Worm (Caenorhabditis elegans) whole organism, late embryonic: Measurements from ENCODE around the gene T25E12.14.

Source experiments
- C08G9.2 ChIP-seq: sonication (generic microtip); optimal IDR thresholded peaks from 2 replicates; lab custom pipeline; 2016; ENCODE audit warnings: mild to moderate bottlenecking, missing genetic modification characterization, moderate library complexity, missing compliant biosample characterization
- K02D7.2 ChIP-seq: sonication (generic microtip); optimal IDR thresholded peaks from 2 replicates; lab custom pipeline; 2017; ENCODE audit warnings: mild to moderate bottlenecking, missing genetic modification characterization, missing compliant biosample characterization
- K09A11.1 ChIP-seq: sonication (generic microtip); optimal IDR thresholded peaks from 2 replicates; lab custom pipeline; 2017; ENCODE audit warnings: antibody characterized with exemption, mild to moderate bottlenecking, missing genetic modification characterization, missing compliant biosample characterization; ENCODE audit not compliant: insufficient read depth
- T23F11.4 ChIP-seq: fragments of 200-800 bp; sonication (Bioruptor generic); optimal IDR thresholded peaks from 2 replicates; lab custom pipeline; 2018; ENCODE audit warnings: mild to moderate bottlenecking, missing genetic modification characterization, missing compliant biosample characterization
- ama-1 ChIP-seq: fragments of 150-350 bp; optimal IDR thresholded peaks from 2 replicates; lab custom pipeline; 2014
- ceh-18 ChIP-seq: sonication (generic microtip); optimal IDR thresholded peaks from 2 replicates; lab custom pipeline; 2016; ENCODE audit warnings: missing genetic modification characterization, missing compliant biosample characterization
- ceh-2 ChIP-seq: sonication (generic microtip); optimal IDR thresholded peaks from 2 replicates; lab custom pipeline; 2016; ENCODE audit warnings: missing genotype, missing genetic modification characterization, missing compliant biosample characterization
- ceh-22 ChIP-seq: sonication (generic microtip); optimal IDR thresholded peaks from 2 replicates; lab custom pipeline; 2017; ENCODE audit warnings: missing biosample characterization, missing genetic modification characterization
- ceh-31 ChIP-seq: sonication (generic microtip); optimal IDR thresholded peaks from 2 replicates; lab custom pipeline; 2016; ENCODE audit warnings: missing genetic modification characterization, missing compliant biosample characterization
- ceh-34 ChIP-seq: sonication (generic microtip); optimal IDR thresholded peaks from 2 replicates; lab custom pipeline; 2016; ENCODE audit warnings: mild to moderate bottlenecking, missing genetic modification characterization, missing compliant biosample characterization
- ceh-6 ChIP-seq: fragments of 200-800 bp; sonication (Bioruptor generic); optimal IDR thresholded peaks from 2 replicates; lab custom pipeline; 2018; ENCODE audit warnings: mild to moderate bottlenecking, missing genetic modification characterization, missing compliant biosample characterization
- ceh-9 ChIP-seq: sonication (generic microtip); optimal IDR thresholded peaks from 2 replicates; lab custom pipeline; 2016; ENCODE audit warnings: mild to moderate bottlenecking, missing genetic modification characterization, inconsistent platforms, missing compliant biosample characterization
- dmd-4 ChIP-seq: sonication (generic microtip); optimal IDR thresholded peaks from 2 replicates; lab custom pipeline; 2016; ENCODE audit warnings: borderline replicate concordance, missing genetic modification characterization, missing compliant biosample characterization
- elt-2 ChIP-seq: sonication (generic microtip); optimal IDR thresholded peaks from 2 replicates; lab custom pipeline; 2016; ENCODE audit warnings: missing genetic modification reagents, missing genetic modification characterization, missing compliant biosample characterization
- elt-4 ChIP-seq: sonication (generic microtip); optimal IDR thresholded peaks from 2 replicates; lab custom pipeline; 2016; ENCODE audit warnings: missing genetic modification characterization, missing compliant biosample characterization
- ets-4 ChIP-seq: sonication (generic microtip); optimal IDR thresholded peaks from 2 replicates; lab custom pipeline; 2016; ENCODE audit warnings: missing genetic modification characterization, missing compliant biosample characterization
- eyg-1 ChIP-seq: sonication (generic microtip); optimal IDR thresholded peaks from 2 replicates; lab custom pipeline; 2016; ENCODE audit warnings: missing genotype, missing genetic modification characterization, missing compliant biosample characterization
- fkh-6 ChIP-seq: sonication (generic microtip); optimal IDR thresholded peaks from 2 replicates; lab custom pipeline; 2016; ENCODE audit warnings: missing genetic modification characterization, missing compliant biosample characterization
- gmeb-2 ChIP-seq: sonication (generic microtip); optimal IDR thresholded peaks from 2 replicates; lab custom pipeline; 2016; ENCODE audit warnings: missing genetic modification characterization, inconsistent platforms, missing compliant biosample characterization
- hlh-8 ChIP-seq: sonication (generic microtip); optimal IDR thresholded peaks from 2 replicates; lab custom pipeline; 2016; ENCODE audit warnings: missing genotype, missing genetic modification characterization, missing compliant biosample characterization
- odd-2 ChIP-seq: sonication (generic microtip); optimal IDR thresholded peaks from 2 replicates; lab custom pipeline; 2017; ENCODE audit warnings: antibody characterized with exemption, mild to moderate bottlenecking, missing genetic modification characterization, missing compliant biosample characterization
- pag-3 ChIP-seq: sonication (generic microtip); optimal IDR thresholded peaks from 2 replicates; lab custom pipeline; 2016; ENCODE audit warnings: missing compliant biosample characterization, missing genetic modification characterization, borderline replicate concordance
- pat-9 ChIP-seq: fragments of 200-800 bp; sonication (Bioruptor generic); optimal IDR thresholded peaks from 2 replicates; lab custom pipeline; 2018; ENCODE audit warnings: mild to moderate bottlenecking, missing genetic modification characterization, moderate library complexity, missing compliant biosample characterization
- pha-4 ChIP-seq: fragments of 150-350 bp; optimal IDR thresholded peaks from 2 replicates; lab custom pipeline; 2018; ENCODE audit warnings: missing biosample characterization, missing genetic modification reagents, missing genetic modification characterization
- pqm-1 ChIP-seq: sonication (generic microtip); optimal IDR thresholded peaks from 2 replicates; lab custom pipeline; 2016; ENCODE audit warnings: missing genetic modification characterization, missing compliant biosample characterization
- sdc-2 ChIP-seq: sonication (generic microtip); optimal IDR thresholded peaks from 2 replicates; lab custom pipeline; 2016; ENCODE audit warnings: missing genotype, missing genetic modification characterization, missing compliant biosample characterization
- sox-4 ChIP-seq: sonication (generic microtip); optimal IDR thresholded peaks from 2 replicates; lab custom pipeline; 2017; ENCODE audit warnings: mild to moderate bottlenecking, missing genetic modification characterization, inconsistent platforms, missing compliant biosample characterization
- syd-9 ChIP-seq: sonication (generic microtip); optimal IDR thresholded peaks from 2 replicates; lab custom pipeline; 2016; ENCODE audit warnings: mild to moderate bottlenecking, missing genetic modification characterization, moderate library complexity, missing compliant biosample characterization
- tbx-7 ChIP-seq: sonication (generic microtip); optimal IDR thresholded peaks from 2 replicates; lab custom pipeline; 2016; ENCODE audit warnings: missing genotype, missing genetic modification characterization, missing compliant biosample characterization
- unc-3 ChIP-seq, 2 experiments: fragments of 200-800 bp in 1 of 2; sonication (Bioruptor generic) in 1 of 2; sonication (generic microtip) in 1 of 2; conservative IDR thresholded peaks in 1 of 2; optimal IDR thresholded peaks in 1 of 2; 2 replicates each; pipeline versions ENCODE4 v1.3.6 to Lab custom; 2016 to 2022; ENCODE audit warnings: missing compliant biosample characterization in 2 of 2, missing genetic modification characterization in 2 of 2, missing genetic modification reagents in 1 of 2
- unc-55 ChIP-seq: sonication (generic microtip); optimal IDR thresholded peaks from 2 replicates; lab custom pipeline; 2017; ENCODE audit warnings: missing biosample characterization, missing genetic modification reagents, missing genetic modification characterization
- unc-86 ChIP-seq: sonication (generic microtip); optimal IDR thresholded peaks from 2 replicates; lab custom pipeline; 2016; ENCODE audit warnings: missing genetic modification characterization, missing compliant biosample characterization
- ztf-16 ChIP-seq: sonication (generic microtip); optimal IDR thresholded peaks from 2 replicates; lab custom pipeline; 2017; ENCODE audit warnings: missing genetic modification characterization, missing compliant biosample characterization

Gene T25E12.14

ce11 chrV:16685725-16686124, 41.3 kb upstream of the T25E12.14 start, which contains the start of gene srw-43:
srw-43 (plus strand) TSS chrV:16686025.
- TF ChIP-seq tbx-7 (tag; lab: Kevin White, UChicago) (no peak), syd-9 (tag; lab: Kevin White, UChicago) (no peak), K09A11.1 (tag; lab: Kevin White, UChicago) (no peak), ceh-2 (no peak), ztf-16 (tag; lab: Kevin White, UChicago) (no peak), ceh-6 (GFP tag; lab: Kevin White, UChicago) (no peak), pag-3 (no peak), gmeb-2 (tag; lab: Kevin White, UChicago) (no peak), elt-4 (tag; lab: Kevin White, UChicago) (no peak), ama-1 (lab: Kevin White, UChicago) (no peak)

- TF ChIP-seq pha-4 (tag; lab: Kevin White, UChicago), result no peak
Observed at ce11 chrV:16687227-16687626, 39.8 kb upstream of the T25E12.14 start, which contains the start of gene srz-102. srz-102 (plus strand) TSS chrV:16687527.

DNA sequence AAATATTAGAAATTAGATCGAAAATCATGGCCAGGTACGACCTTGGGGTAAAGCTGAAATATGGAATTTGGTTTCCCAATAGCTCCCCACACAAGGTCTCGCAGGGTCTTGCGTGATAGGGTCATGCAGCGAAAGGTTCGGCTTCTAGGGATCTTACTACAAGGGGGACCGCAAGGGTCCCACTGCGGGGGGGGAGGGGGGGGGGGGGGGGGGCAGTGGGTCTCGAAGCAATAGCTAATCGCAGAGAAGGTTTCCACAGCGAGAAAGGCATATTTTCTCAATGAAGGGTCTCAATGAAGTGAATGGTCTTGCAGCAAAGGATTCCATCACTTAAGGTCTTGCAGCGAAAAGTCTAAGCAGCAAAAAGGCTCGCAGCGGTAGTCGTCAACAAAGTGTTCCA, 34.0 kb upstream of the T25E12.14 start:
- TF ChIP-seq gmeb-2 (tag; lab: Kevin White, UChicago) (no peak), ceh-18 (tag; lab: Kevin White, UChicago) (no peak), ceh-9 (no peak), C08G9.2 (tag; lab: Kevin White, UChicago) (no peak), sdc-2 (no peak), pat-9 (tag; lab: Kevin White, UChicago) (no peak), T23F11.4 (GFP tag; lab: Kevin White, UChicago) (no peak), ceh-22 (tag; lab: Kevin White, UChicago) (no peak), ceh-31 (tag; lab: Kevin White, UChicago) (no peak), fkh-6 (no peak), unc-3 (GFP tag; conservative IDR thresholded peaks at IDR 0.05; lab: Robert Waterston, UW) (no peak), unc-3 (tag; optimal IDR thresholded peaks at IDR 0.05; lab: Kevin White, UChicago) (no peak), eyg-1 (tag; lab: Kevin White, UChicago) (no peak), elt-2 (tag; lab: Kevin White, UChicago) (no peak)

DNA sequence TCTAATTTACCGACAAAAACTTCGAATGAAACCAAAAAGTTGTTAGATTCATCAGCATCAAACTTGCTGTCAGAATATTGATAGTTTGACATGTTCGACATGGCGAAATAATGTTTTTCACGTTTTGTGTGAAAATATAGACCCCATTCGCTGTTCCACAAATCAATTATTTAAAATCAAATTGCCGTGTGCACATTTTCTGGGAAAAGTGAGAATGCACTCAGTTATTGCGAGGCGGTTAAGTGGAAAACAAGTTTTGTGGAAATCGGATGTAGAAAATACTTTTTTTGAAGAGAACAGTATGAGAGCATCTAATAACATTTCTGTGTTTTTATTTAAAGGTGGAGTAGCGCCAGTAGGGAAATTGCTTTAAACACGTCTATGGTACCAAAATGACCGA, 33.3 kb upstream of the T25E12.14 start, which contains the start of gene srw-42:
srw-42 (minus strand) TSS at position 101 of the 400 bp plus-strand sequence.
- TF ChIP-seq unc-55 (GFP tag; lab: Kevin White, UChicago) (no peak), unc-86 (tag; lab: Kevin White, UChicago) (no peak), ceh-34 (tag; lab: Kevin White, UChicago) (no peak), T23F11.4 (GFP tag; lab: Kevin White, UChicago) (no peak), ama-1 (lab: Kevin White, UChicago) (no peak), ztf-16 (tag; lab: Kevin White, UChicago) (no peak), ets-4 (tag; lab: Kevin White, UChicago) (no peak), ceh-31 (tag; lab: Kevin White, UChicago) (no peak)

ce11 chrV:16694538-16694937, 32.5 kb upstream of the T25E12.14 start, which contains the start of gene srz-101:
srz-101 (plus strand) TSS chrV:16694838.
- no peak for TF ChIP-seq K09A11.1 (tag; lab: Kevin White, UChicago)
- TF ChIP-seq pqm-1, result no peak
- no peak for TF ChIP-seq hlh-8 (tag; lab: Kevin White, UChicago)
- no peak for TF ChIP-seq odd-2 (tag; lab: Kevin White, UChicago)
- no peak for TF ChIP-seq K02D7.2 (tag; lab: Kevin White, UChicago)
- no peak for TF ChIP-seq C08G9.2 (tag; lab: Kevin White, UChicago)
- TF ChIP-seq dmd-4 (tag; lab: Kevin White, UChicago), result no peak
- no peak for TF ChIP-seq ama-1 (lab: Kevin White, UChicago)
- TF ChIP-seq sox-4 (tag; lab: Kevin White, UChicago), result no peak
